Worm (Caenorhabditis elegans) whole organism, mixed stage, embryonic: ENCODE results near the gene F47B10.4.

Experiments
- ceh-39 ChIP-seq: fragments of 150-350 bp; optimal IDR thresholded peaks from 2 replicates; lab custom pipeline; 2014; ENCODE audit warnings: missing biosample characterization, missing genetic modification characterization
- lin-13 ChIP-seq: fragments of 150-350 bp; optimal IDR thresholded peaks from 2 replicates; lab custom pipeline; 2014; ENCODE audit warnings: missing biosample characterization, missing genetic modification characterization
- unc-120 ChIP-seq: sonication (generic microtip); optimal IDR thresholded peaks from 2 replicates; lab custom pipeline; 2017; ENCODE audit warnings: missing genetic modification characterization, missing compliant biosample characterization; ENCODE audit not compliant: poor library complexity, severe bottlenecking
- unc-62 ChIP-seq: fragments of 150-350 bp; optimal IDR thresholded peaks from 2 replicates; lab custom pipeline; 2014; ENCODE audit warnings: missing biosample characterization, missing genetic modification reagents, missing genetic modification characterization

- TF ChIP-seq unc-120 (tag; lab: Kevin White, UChicago) (no peak), unc-62 (GFP tag; lab: Kevin White, UChicago) (no peak), ceh-39 (no peak), lin-13 (tag; lab: Kevin White, UChicago) (no peak)
Observed at ce11 chrX:10928948-10929563, 38.0 kb downstream of the F47B10.4 start, which contains the start of gene dgn-1.
